Worm (Caenorhabditis elegans) whole organism, L4/young adult: ENCODE measurements around the gene F41E6.8.

Experiments
- W03F9.2 ChIP-seq: fragments of 150-350 bp; optimal IDR thresholded peaks from 2 replicates; lab custom pipeline; 2014; ENCODE audit warnings: missing biosample characterization, missing genetic modification characterization
- him-1 ChIP-seq: sonication (generic microtip); optimal IDR thresholded peaks from 2 replicates; lab custom pipeline; 2016; ENCODE audit warnings: missing genotype, missing genetic modification reagents, missing genetic modification characterization, missing compliant biosample characterization

DNA sequence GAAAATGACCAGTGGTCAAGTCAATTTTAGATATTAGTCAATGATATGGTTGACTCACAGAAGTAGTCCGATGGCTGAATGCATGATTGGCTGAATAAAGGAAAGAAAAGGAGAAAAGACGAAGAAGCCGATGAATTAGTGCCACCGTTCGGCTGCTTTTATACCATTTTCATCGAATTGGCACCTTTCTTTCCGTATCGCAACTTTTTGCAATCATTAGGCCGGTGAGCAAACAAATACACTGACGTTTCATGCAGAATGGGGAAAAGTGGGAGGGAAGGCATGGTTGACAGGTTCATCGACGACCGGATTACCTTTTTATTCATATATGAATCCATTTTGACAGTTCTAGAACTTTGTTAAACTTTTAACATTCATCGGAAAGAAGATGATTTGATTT lies 19.9 kb upstream of the F41E6.8 start, which contains the start of gene idpc-2:
- no peak for TF ChIP-seq W03F9.2
- no peak for TF ChIP-seq him-1
